Worm (Caenorhabditis elegans): ENCODE data around the gene M28.10.

Gene M28.10

ce11 chrII:10612743-10613142, 34.6 kb upstream of the M28.10 start, which contains the start of gene C14A4.12:
Gene C14A4.12 (plus strand): TSS chrII:10613043.
- TF ChIP-seq ceh-27 (GFP tag; optimal IDR thresholded peaks at IDR 0.05) (no peak), T07F8.4 (tag; optimal IDR thresholded peaks at IDR 0.05) (no peak), hrde-1 (tag; optimal IDR thresholded peaks at IDR 0.05; ENCODE audit: borderline replicate concordance) (no peak), lag-1 (GFP tag; IDR thresholded peaks at IDR 0.05) (no peak), hlh-12 (tag; optimal IDR thresholded peaks at IDR 0.05) (no peak), lin-35 (GFP tag; optimal IDR thresholded peaks at IDR 0.05) (no peak), let-526 (GFP tag; IDR thresholded peaks at IDR 0.05) (no peak), nhr-80 (tag; optimal IDR thresholded peaks at IDR 0.05) (no peak), ets-4 (GFP tag; optimal IDR thresholded peaks at IDR 0.05) (no peak), somi-1 (GFP tag; optimal IDR thresholded peaks at IDR 0.05) (no peak), sdz-38 (tag; optimal IDR thresholded peaks at IDR 0.05) (no peak), snpc-4 (GFP tag; optimal IDR thresholded peaks at IDR 0.05) (no peak), snpc-4 (tag; optimal IDR thresholded peaks at IDR 0.05) (no peak), dpl-1 (GFP tag; optimal IDR thresholded peaks at IDR 0.05) (no peak), pbrm-1 (GFP tag; IDR thresholded peaks at IDR 0.05) (no peak), akir-1 (GFP tag; optimal IDR thresholded peaks at IDR 0.05) (no peak), nhr-90 (tag; optimal IDR thresholded peaks at IDR 0.05) (no peak)

ce11 chrII:10618157-10618556, 29.2 kb upstream of the M28.10 start, which contains the start of gene C14A4.13:
Gene C14A4.13 (plus strand): TSS chrII:10618457.
- TF ChIP-seq attf-3 (GFP tag; conservative IDR thresholded peaks at IDR 0.05) = no peak
- TF ChIP-seq hmg-1.2 (GFP tag; IDR thresholded peaks at IDR 0.05) = no peak
- TF ChIP-seq mes-4 (tag; optimal IDR thresholded peaks at IDR 0.05) = no peak

ce11 chrII:10621965-10622364, 25.4 kb upstream of the M28.10 start, which contains the start of gene cutl-9:
Gene cutl-9 (plus strand): TSS chrII:10622265.
- TF ChIP-seq lin-35 (GFP tag; optimal IDR thresholded peaks at IDR 0.05) (no peak), die-1 (tag; optimal IDR thresholded peaks at IDR 0.05) (no peak), egrh-3 (GFP tag; IDR thresholded peaks at IDR 0.05) (no peak), chd-7 (tag; optimal IDR thresholded peaks at IDR 0.05) (no peak), nfya-1 (tag; optimal IDR thresholded peaks at IDR 0.05; ENCODE audit: borderline replicate concordance, insufficient read depth) (no peak), ztf-6 (GFP tag; IDR thresholded peaks at IDR 0.05) (no peak), snpc-1.3 (tag; optimal IDR thresholded peaks at IDR 0.05; ENCODE audit: insufficient read depth) (no peak), unc-62 (GFP tag; optimal IDR thresholded peaks at IDR 0.05) (no peak), Y67H2A.10 (GFP tag; conservative IDR thresholded peaks at IDR 0.05) (no peak), K12H6.12 (tag; optimal IDR thresholded peaks at IDR 0.05) (no peak), ceh-91 (GFP tag; IDR thresholded peaks at IDR 0.05) (no peak), attf-6 (GFP tag; IDR thresholded peaks at IDR 0.05) (no peak), tlf-1 (GFP tag; optimal IDR thresholded peaks at IDR 0.05) (no peak), nhr-179 (tag; optimal IDR thresholded peaks at IDR 0.05) (no peak)

DNA sequence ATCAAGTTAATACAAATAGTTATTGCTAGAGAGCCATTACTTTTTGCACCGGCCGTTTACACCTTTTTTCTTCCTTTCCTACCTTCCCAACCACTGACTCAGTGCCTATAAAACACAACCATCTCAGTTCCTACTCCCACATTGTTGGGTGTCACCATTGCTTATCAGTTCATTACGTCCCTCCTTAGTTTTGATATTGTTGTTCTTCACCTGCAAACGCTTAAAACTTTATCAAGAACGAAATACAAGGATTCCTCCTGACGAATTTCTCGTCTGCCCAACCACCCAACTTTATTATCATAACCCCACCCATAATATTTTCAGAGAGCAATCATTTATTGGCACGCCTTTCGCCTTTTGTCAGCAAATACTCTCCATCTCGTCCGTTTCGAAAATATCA, 20.2 kb upstream of the M28.10 start:
- TF ChIP-seq lsy-27 (tag; optimal IDR thresholded peaks at IDR 0.05; ENCODE audit: borderline replicate concordance, insufficient read depth) (no peak), nhr-80 (tag; optimal IDR thresholded peaks at IDR 0.05) (peak; percentile 94), dpl-1 (GFP tag; optimal IDR thresholded peaks at IDR 0.05) (no peak), dox-1 (GFP tag; IDR thresholded peaks at IDR 0.05) (peak; percentile 73; the same call in 1 of the 2 replicates), chd-7 (tag; optimal IDR thresholded peaks at IDR 0.05) (no peak), ztf-22 (GFP tag; optimal IDR thresholded peaks at IDR 0.05) (no peak), ets-4 (GFP tag; optimal IDR thresholded peaks at IDR 0.05) (peak; percentile 47)
